Worm (Caenorhabditis elegans) whole organism, L4 larva: ENCODE measurements around the gene mxl-3.

Experiments
- F37D6.2 ChIP-seq: sonication (generic microtip); optimal IDR thresholded peaks from 2 replicates; lab custom pipeline; 2016; ENCODE audit warnings: mild to moderate bottlenecking, missing genetic modification characterization, missing compliant biosample characterization
- R02D3.7 ChIP-seq: fragments of 150-350 bp; sonication (generic microtip); optimal IDR thresholded peaks from 3 replicates; lab custom pipeline; 2014; ENCODE audit warnings: missing biosample characterization, missing genetic modification characterization
- Y48G9A.11 ChIP-seq: fragments of 200-800 bp; sonication (Bioruptor generic); IDR thresholded peaks from 2 replicates; pipeline ENCODE4 v1.3.6; 2022; ENCODE audit warnings: missing genetic modification reagents, missing genetic modification characterization, missing compliant biosample characterization
- Y75B8A.6 ChIP-seq: fragments of 200-800 bp; sonication (Bioruptor generic); IDR thresholded peaks from 2 replicates; pipeline ENCODE4 v1.3.6; 2022; ENCODE audit warnings: missing genetic modification reagents, missing genetic modification characterization, missing compliant biosample characterization
- aha-1 ChIP-seq: fragments of 150-350 bp; peaks from one replicate; lab custom pipeline; 2014; ENCODE audit warnings: missing biosample characterization, missing genetic modification characterization
- ceh-28 ChIP-seq: fragments of 150-350 bp; optimal IDR thresholded peaks from 2 replicates; lab custom pipeline; 2014; ENCODE audit warnings: missing biosample characterization, missing genetic modification reagents, missing genetic modification characterization
- ceh-82 ChIP-seq: sonication (generic microtip); optimal IDR thresholded peaks from 2 replicates; lab custom pipeline; 2017; ENCODE audit warnings: missing biosample characterization, missing genetic modification characterization
- ces-1 ChIP-seq: fragments of 150-350 bp; sonication (generic microtip); optimal IDR thresholded peaks from 4 replicates; lab custom pipeline; 2014; ENCODE audit warnings: missing biosample characterization, missing genetic modification reagents, missing genetic modification characterization
- cey-2 ChIP-seq: sonication (generic microtip); optimal IDR thresholded peaks from 3 replicates; lab custom pipeline; 2017; ENCODE audit warnings: missing genetic modification characterization, mild to moderate bottlenecking, missing compliant biosample characterization, antibody characterized with exemption, borderline replicate concordance; ENCODE audit not compliant: insufficient read depth
- ctbp-1 ChIP-seq: fragments of 200-800 bp; sonication (Bioruptor generic); IDR thresholded peaks from 2 replicates; pipeline ENCODE4 v1.3.6; 2022; ENCODE audit warnings: missing genetic modification reagents, missing genetic modification characterization, missing compliant biosample characterization
- daf-12 ChIP-seq: fragments of 150-350 bp; optimal IDR thresholded peaks from 2 replicates; lab custom pipeline; 2014; ENCODE audit warnings: missing biosample characterization, missing genetic modification reagents, missing genetic modification characterization
- daf-16 ChIP-seq, 3 experiments: sonication (generic microtip); optimal IDR thresholded peaks; 2 replicates each; lab custom pipeline; 2016 to 2017; ENCODE audit warnings: missing genetic modification characterization in 3 of 3, missing genetic modification reagents in 3 of 3, mild to moderate bottlenecking in 2 of 3, missing compliant biosample characterization in 2 of 3, missing biosample characterization in 1 of 3, moderate library complexity in 1 of 3
- dmd-9 ChIP-seq: fragments of 200-800 bp; sonication (Bioruptor generic); IDR thresholded peaks from 2 replicates; pipeline ENCODE4 v1.3.6; 2022; ENCODE audit warnings: missing genetic modification reagents, missing genetic modification characterization, missing compliant biosample characterization
- duxl-1 ChIP-seq: sonication (generic microtip); optimal IDR thresholded peaks from 2 replicates; lab custom pipeline; 2016; ENCODE audit warnings: mild to moderate bottlenecking, missing genetic modification characterization, moderate library complexity, missing compliant biosample characterization; ENCODE audit not compliant: poor library complexity
- dve-1 ChIP-seq: sonication (generic microtip); optimal IDR thresholded peaks from 2 replicates; lab custom pipeline; 2017; ENCODE audit warnings: antibody characterized with exemption, mild to moderate bottlenecking, missing genetic modification characterization, missing compliant biosample characterization; ENCODE audit not compliant: insufficient read depth
- gei-8 ChIP-seq: fragments of 200-800 bp; sonication (Bioruptor generic); optimal IDR thresholded peaks from 2 replicates; lab custom pipeline; 2018; ENCODE audit warnings: mild to moderate bottlenecking, missing genetic modification characterization, missing compliant biosample characterization
- hif-1 ChIP-seq, 2 experiments: sonication (generic microtip); optimal IDR thresholded peaks; 2 replicates each; lab custom pipeline; 2016 to 2017; ENCODE audit warnings: missing compliant biosample characterization in 2 of 2, missing genetic modification characterization in 2 of 2, missing genetic modification reagents in 2 of 2, missing genotype in 2 of 2, mild to moderate bottlenecking in 1 of 2
- hlh-11 ChIP-seq: fragments of 200-800 bp; sonication (Bioruptor generic); optimal IDR thresholded peaks from 2 replicates; lab custom pipeline; 2018; ENCODE audit warnings: mild to moderate bottlenecking, missing genetic modification characterization, missing compliant biosample characterization
- hlh-30 ChIP-seq: sonication (generic microtip); optimal IDR thresholded peaks from 2 replicates; lab custom pipeline; 2017; ENCODE audit warnings: antibody characterized with exemption, mild to moderate bottlenecking, missing genetic modification characterization, missing compliant biosample characterization; ENCODE audit not compliant: insufficient read depth
- jun-1 ChIP-seq: fragments of 150-350 bp; optimal IDR thresholded peaks from 2 replicates; lab custom pipeline; 2014; ENCODE audit warnings: missing biosample characterization, missing genetic modification reagents, missing genetic modification characterization
- lin-1 ChIP-seq: fragments of 200-800 bp; sonication (Bioruptor generic); IDR thresholded peaks from 2 replicates; pipeline ENCODE4 v1.3.6; 2022; ENCODE audit warnings: missing genetic modification reagents, missing genetic modification characterization, missing compliant biosample characterization
- lin-15B ChIP-seq: fragments of 150-350 bp; sonication (generic microtip); optimal IDR thresholded peaks from 3 replicates; lab custom pipeline; 2014; ENCODE audit warnings: missing biosample characterization, missing genetic modification characterization
- lsy-2 ChIP-seq, 2 experiments: fragments of 150-350 bp in 1 of 2; sonication (generic microtip) in 1 of 2; optimal IDR thresholded peaks; 2 replicates each; lab custom pipeline; 2014 to 2017; ENCODE audit warnings: missing biosample characterization in 2 of 2, missing genetic modification characterization in 2 of 2
- mep-1 ChIP-seq: fragments of 150-350 bp; sonication (generic microtip); optimal IDR thresholded peaks from 3 replicates; lab custom pipeline; 2014; ENCODE audit warnings: missing biosample characterization, missing genetic modification characterization
- nhr-10 ChIP-seq: fragments of 150-350 bp; optimal IDR thresholded peaks from 2 replicates; lab custom pipeline; 2014; ENCODE audit warnings: missing biosample characterization, missing genetic modification characterization
- nhr-11 ChIP-seq: fragments of 150-350 bp; optimal IDR thresholded peaks from 2 replicates; lab custom pipeline; 2014; ENCODE audit warnings: missing biosample characterization, missing genetic modification characterization
- nhr-111 ChIP-seq: fragments of 200-800 bp; sonication (Bioruptor generic); optimal IDR thresholded peaks from 2 replicates; lab custom pipeline; 2018; ENCODE audit warnings: mild to moderate bottlenecking, missing genetic modification characterization, missing compliant biosample characterization
- nhr-25 ChIP-seq: sonication (generic microtip); optimal IDR thresholded peaks from 2 replicates; lab custom pipeline; 2017; ENCODE audit warnings: missing genetic modification characterization, mild to moderate bottlenecking, missing compliant biosample characterization, antibody characterized with exemption, moderate library complexity, borderline replicate concordance; ENCODE audit not compliant: insufficient read depth
- nhr-28 ChIP-seq: fragments of 150-350 bp; optimal IDR thresholded peaks from 2 replicates; lab custom pipeline; 2014; ENCODE audit warnings: missing biosample characterization, missing genetic modification characterization
- nhr-41 ChIP-seq: fragments of 200-800 bp; sonication (Bioruptor generic); IDR thresholded peaks from 2 replicates; pipeline ENCODE4 v1.3.6; 2022; ENCODE audit warnings: missing genetic modification reagents, missing genetic modification characterization, missing compliant biosample characterization
- nhr-42 ChIP-seq: fragments of 200-800 bp; sonication (Bioruptor generic); IDR thresholded peaks from 2 replicates; pipeline ENCODE4 v1.3.6; 2022; ENCODE audit warnings: missing genetic modification characterization, missing compliant biosample characterization
- nhr-48 ChIP-seq: sonication (generic microtip); optimal IDR thresholded peaks from 2 replicates; lab custom pipeline; 2016; ENCODE audit warnings: mild to moderate bottlenecking, missing genetic modification characterization, missing compliant biosample characterization
- nhr-6 ChIP-seq: fragments of 150-350 bp; optimal IDR thresholded peaks from 2 replicates; lab custom pipeline; 2014; ENCODE audit warnings: missing biosample characterization, missing genetic modification characterization
- nhr-77 ChIP-seq: fragments of 150-350 bp; optimal IDR thresholded peaks from 2 replicates; lab custom pipeline; 2014; ENCODE audit warnings: missing biosample characterization, missing genetic modification characterization
- pha-4 ChIP-seq, 2 experiments: fragments of 150-350 bp in 1 of 2; fragments of 200-800 bp in 1 of 2; sonication (Bioruptor generic) in 1 of 2; IDR thresholded peaks in 1 of 2; optimal IDR thresholded peaks in 1 of 2; 2 replicates each; pipeline versions ENCODE4 v1.3.6 to Lab custom; 2014 to 2022; ENCODE audit warnings: missing genetic modification characterization in 2 of 2, missing genetic modification reagents in 2 of 2, missing biosample characterization in 1 of 2, missing compliant biosample characterization in 1 of 2
- php-3 ChIP-seq: fragments of 200-800 bp; sonication (Bioruptor generic); IDR thresholded peaks from 2 replicates; pipeline ENCODE4 v1.3.6; 2022; ENCODE audit warnings: missing genetic modification reagents, missing genetic modification characterization, missing compliant biosample characterization
- pqm-1 ChIP-seq: sonication (generic microtip); optimal IDR thresholded peaks from 2 replicates; lab custom pipeline; 2017; ENCODE audit warnings: missing biosample characterization, missing genetic modification characterization
- saeg-2 ChIP-seq: fragments of 200-800 bp; sonication (Bioruptor generic); IDR thresholded peaks from 2 replicates; pipeline ENCODE4 v1.3.6; 2022; ENCODE audit warnings: missing genetic modification reagents, missing genetic modification characterization, missing compliant biosample characterization
- sdz-12 ChIP-seq: fragments of 200-800 bp; sonication (Bioruptor generic); optimal IDR thresholded peaks from 2 replicates; lab custom pipeline; 2018; ENCODE audit warnings: mild to moderate bottlenecking, missing genetic modification characterization, missing compliant biosample characterization
- set-16 ChIP-seq: fragments of 200-800 bp; sonication (Bioruptor generic); IDR thresholded peaks from 2 replicates; pipeline ENCODE4 v1.3.6; 2022; ENCODE audit warnings: missing genetic modification reagents, missing genetic modification characterization, missing compliant biosample characterization
- snpc-4 ChIP-seq: fragments of 150-350 bp; optimal IDR thresholded peaks from 2 replicates; lab custom pipeline; 2014; ENCODE audit warnings: missing biosample characterization, missing genetic modification characterization
- spr-3 ChIP-seq: fragments of 200-800 bp; sonication (Bioruptor generic); optimal IDR thresholded peaks from 2 replicates; lab custom pipeline; 2018; ENCODE audit warnings: mild to moderate bottlenecking, missing genetic modification characterization, missing compliant biosample characterization
- tag-97 ChIP-seq: fragments of 200-800 bp; sonication (Bioruptor generic); IDR thresholded peaks from 2 replicates; pipeline ENCODE4 v1.3.6; 2022; ENCODE audit warnings: missing genetic modification characterization, missing compliant biosample characterization
- tra-1 ChIP-seq: fragments of 200-800 bp; sonication (Bioruptor generic); IDR thresholded peaks from 2 replicates; pipeline ENCODE4 v1.3.6; 2022; ENCODE audit warnings: missing genetic modification reagents, missing genetic modification characterization, missing compliant biosample characterization
- unc-39 ChIP-seq: sonication (generic microtip); optimal IDR thresholded peaks from 2 replicates; lab custom pipeline; 2017; ENCODE audit warnings: missing biosample characterization, missing genetic modification characterization
- vab-7 ChIP-seq: fragments of 200-800 bp; sonication (Bioruptor generic); IDR thresholded peaks from 2 replicates; pipeline ENCODE4 v1.3.6; 2022; ENCODE audit warnings: missing genetic modification reagents, missing genetic modification characterization, missing compliant biosample characterization
- zag-1 ChIP-seq: fragments of 150-350 bp; optimal IDR thresholded peaks from 2 replicates; lab custom pipeline; 2014; ENCODE audit warnings: missing biosample characterization, missing genetic modification characterization
- zfp-3 ChIP-seq: fragments of 200-800 bp; sonication (Bioruptor generic); conservative IDR thresholded peaks from 2 replicates; pipeline ENCODE4 v1.3.6; 2022; ENCODE audit warnings: missing genetic modification reagents, missing genetic modification characterization, missing compliant biosample characterization
- zip-2 ChIP-seq: fragments of 150-350 bp; optimal IDR thresholded peaks from 2 replicates; lab custom pipeline; 2014; ENCODE audit warnings: missing biosample characterization, missing genetic modification characterization

The mxl-3 gene

ce11 chrX:13353530-13353929 is 2.9 kb upstream of the mxl-3 start (continued):
- TF ChIP-seq gei-8 (GFP tag; lab: Kevin White, UChicago) (peak; percentile 65), php-3 (GFP tag; lab: Robert Waterston, UW) (0 out of 2 replicates have a peak, but pooled peaks have one; percentile 36), lin-15B (no peak), nhr-77 (tag; lab: Kevin White, UChicago) (peak; percentile 79), hif-1 (tag; optimal IDR thresholded peaks at IDR 0.05; lab: Kevin White, UChicago) (peak; percentile 18 to 75), pqm-1 (tag; lab: Kevin White, UChicago) (no peak), Y75B8A.6 (GFP tag; lab: Robert Waterston, UW) (no peak), tag-97 (GFP tag; lab: Robert Waterston, UW) (no peak), ces-1 (GFP tag; lab: Kevin White, UChicago) (no peak), zag-1 (no peak), Y48G9A.11 (GFP tag; lab: Robert Waterston, UW) (no peak), snpc-4 (tag; lab: Kevin White, UChicago) (no peak), duxl-1 (tag; lab: Kevin White, UChicago) (peak; percentile 28), nhr-10 (tag; lab: Kevin White, UChicago) (peak; percentile 80), nhr-42 (GFP tag; lab: Robert Waterston, UW) (no peak), sdz-12 (GFP tag; lab: Kevin White, UChicago) (no peak), set-16 (GFP tag; lab: Robert Waterston, UW) (no peak), zip-2 (no peak), daf-12 (no peak), nhr-11 (tag; lab: Kevin White, UChicago) (peak; percentile 57), daf-16 (GFP tag; optimal IDR thresholded peaks at IDR 0.05; lab: Kevin White, UChicago) (peak in 1 of 2 experiments; percentile 21), daf-16 (tag; optimal IDR thresholded peaks at IDR 0.05; lab: Kevin White, UChicago) (peak; percentile 76), nhr-41 (GFP tag; lab: Robert Waterston, UW) (0 out of 2 replicates have a peak, but pooled peaks have one; percentile 6), zfp-3 (GFP tag; lab: Robert Waterston, UW) (no peak), tra-1 (GFP tag; lab: Robert Waterston, UW) (peak; percentile 63; the same call in 1 of the 2 replicates), lin-1 (GFP tag; lab: Robert Waterston, UW) (0 out of 2 replicates have a peak, but pooled peaks have one; percentile 21), unc-39 (tag; lab: Kevin White, UChicago) (no peak), mep-1 (peak; percentile 86), saeg-2 (GFP tag; lab: Robert Waterston, UW) (0 out of 2 replicates have a peak, but pooled peaks have one; percentile 28), nhr-111 (GFP tag; lab: Kevin White, UChicago) (no peak), vab-7 (GFP tag; lab: Robert Waterston, UW) (no peak), lsy-2 (tag; optimal IDR thresholded peaks at IDR 0.05; lab: Kevin White, UChicago) (peak; percentile 54 to 71), ceh-28 (tag; lab: Kevin White, UChicago) (no peak), dve-1 (peak; percentile 90), cey-2 (tag; lab: Kevin White, UChicago) (peak; percentile 28), spr-3 (GFP tag; lab: Kevin White, UChicago) (no peak), R02D3.7 (tag; lab: Kevin White, UChicago) (no peak), aha-1 (peak; percentile 97), hlh-30 (peak; percentile 94), hlh-11 (tag; lab: Kevin White, UChicago) (peak; percentile 92), nhr-25 (tag; lab: Kevin White, UChicago) (peak; percentile 57), jun-1 (tag; lab: Kevin White, UChicago) (no peak), nhr-6 (tag; lab: Kevin White, UChicago) (peak; percentile 55), F37D6.2 (no peak), nhr-28 (tag; lab: Kevin White, UChicago) (peak; percentile 92), dmd-9 (GFP tag; lab: Robert Waterston, UW) (no peak), ctbp-1 (GFP tag; lab: Robert Waterston, UW) (no peak), ceh-82 (tag; lab: Kevin White, UChicago) (no peak), pha-4 (GFP tag; IDR thresholded peaks at IDR 0.05; lab: Robert Waterston, UW) (no peak), pha-4 (tag; optimal IDR thresholded peaks at IDR 0.05; lab: Kevin White, UChicago) (peak; percentile 20), nhr-48 (tag; lab: Kevin White, UChicago) (peak; percentile 96)
